Fruit fly (Drosophila melanogaster) whole organism, wandering third instar larva: Measurements from ENCODE around the gene Spn.

Experiments
- Dfd ChIP-seq: fragments of >200 bp; optimal IDR thresholded peaks from 2 replicates; lab custom pipeline; 2017; ENCODE audit warnings: missing biosample characterization, missing genetic modification characterization
- HLH106 ChIP-seq: fragments of 200-800 bp; optimal IDR thresholded peaks from 3 replicates; lab custom pipeline; 2019; ENCODE audit warnings: missing biosample characterization, mild to moderate bottlenecking, missing genetic modification characterization, moderate library complexity
- OdsH ChIP-seq: fragments of 200-800 bp; sonication (Bioruptor generic); optimal IDR thresholded peaks from 2 replicates; lab custom pipeline; 2016; ENCODE audit warnings: missing biosample characterization, mild to moderate bottlenecking, missing genetic modification characterization
- Rel ChIP-seq, 2 experiments: fragments of 200-800 bp; sonication (Bioruptor generic) in 1 of 2; optimal IDR thresholded peaks; 2 replicates in 1 of 2; 3 replicates in 1 of 2; lab custom pipeline; 2016 to 2019; ENCODE audit warnings: mild to moderate bottlenecking in 2 of 2, missing biosample characterization in 2 of 2, missing genetic modification characterization in 2 of 2, moderate library complexity in 1 of 2
- br ChIP-seq: fragments of 200-800 bp; sonication (Bioruptor generic); optimal IDR thresholded peaks from 2 replicates; lab custom pipeline; 2016; ENCODE audit warnings: missing biosample characterization, missing genetic modification characterization
- dmrt93B ChIP-seq: fragments of 200-800 bp; sonication (Bioruptor generic); optimal IDR thresholded peaks from 2 replicates; lab custom pipeline; 2018; ENCODE audit warnings: missing biosample characterization, mild to moderate bottlenecking, missing genetic modification characterization
- fru ChIP-seq: fragments of 200-800 bp; sonication (Bioruptor generic); optimal IDR thresholded peaks from 3 replicates; lab custom pipeline; 2016; ENCODE audit warnings: missing biosample characterization, mild to moderate bottlenecking, missing genetic modification characterization
- jim ChIP-seq: fragments of 175-275, 200-325 bp; sonication (Bioruptor generic); optimal IDR thresholded peaks from 2 replicates; lab custom pipeline; 2016; ENCODE audit warnings: missing biosample characterization, mild to moderate bottlenecking, missing genetic modification characterization
- rgr ChIP-seq: fragments of 200-800 bp; sonication (Bioruptor generic); optimal IDR thresholded peaks from 3 replicates; lab custom pipeline; 2016; ENCODE audit warnings: missing biosample characterization, mild to moderate bottlenecking, missing genetic modification characterization

- TF ChIP-seq OdsH (GFP tag; lab: Kevin White, UChicago) (no peak), Dfd (GFP tag; lab: Kevin White, UChicago) (no peak), Rel (GFP tag; optimal IDR thresholded peaks at IDR 0.05; lab: Kevin White, UChicago) (peak; percentile 26), Rel (tag; optimal IDR thresholded peaks at IDR 0.05; lab: Kevin White, UChicago) (peak; percentile 88), jim (GFP tag; lab: Kevin White, UChicago) (no peak), dmrt93B (GFP tag; lab: Kevin White, UChicago) (no peak), br (GFP tag; lab: Kevin White, UChicago) (peak; percentile 41), fru (GFP tag; lab: Kevin White, UChicago) (no peak), HLH106 (tag; lab: Kevin White, UChicago) (no peak), rgr (GFP tag; lab: Kevin White, UChicago) (peak; percentile 64)
Observed at dm6 chr3L:2572907-2573591, 19.0 kb upstream of the Spn start.
